Fruit fly (Drosophila melanogaster) whole organism, embryonic: Measurements from ENCODE around the gene CG13044.

ENCODE experiments used
- Blimp-1 ChIP-seq: fragments of 200-800 bp; sonication (Bioruptor generic); optimal IDR thresholded peaks from 3 replicates; lab custom pipeline; 2018; ENCODE audit warnings: missing biosample characterization, missing genetic modification characterization, mild to moderate bottlenecking, moderate library complexity, missing genetic modification reagents
- CG10654 ChIP-seq: fragments of 200-800 bp; sonication (Bioruptor generic); optimal IDR thresholded peaks from 2 replicates; lab custom pipeline; 2016; ENCODE audit warnings: missing biosample characterization, missing genetic modification characterization
- CG10959 ChIP-seq: fragments of 200-800 bp; sonication (Bioruptor generic); IDR thresholded peaks from 2 replicates; pipeline ENCODE4 v1.3.6; 2022; ENCODE audit warnings: missing biosample characterization, missing genetic modification characterization
- CG11247 ChIP-seq: fragments of 200-800 bp; sonication (Bioruptor generic); IDR thresholded peaks from 2 replicates; pipeline ENCODE4 v1.3.6; 2022; ENCODE audit warnings: missing biosample characterization, missing genetic modification characterization
- CG13624 ChIP-seq: fragments of 200-800 bp; sonication (Bioruptor generic); optimal IDR thresholded peaks from 2 replicates; lab custom pipeline; 2016; ENCODE audit warnings: missing biosample characterization, missing genetic modification characterization
- CG15479 ChIP-seq: fragments of 200-800 bp; sonication (Bioruptor generic); optimal IDR thresholded peaks from 3 replicates; lab custom pipeline; 2019; ENCODE audit warnings: missing biosample characterization, mild to moderate bottlenecking, missing genetic modification characterization, moderate library complexity
- CG15696 ChIP-seq: fragments of 200-800 bp; sonication (Bioruptor generic); optimal IDR thresholded peaks from 2 replicates; lab custom pipeline; 2019; ENCODE audit warnings: missing biosample characterization, mild to moderate bottlenecking, missing genetic modification characterization, moderate library complexity
- CG1603 ChIP-seq: fragments of 200-800 bp; sonication (Bioruptor generic); optimal IDR thresholded peaks from 2 replicates; lab custom pipeline; 2019; ENCODE audit warnings: missing biosample characterization, mild to moderate bottlenecking, missing genetic modification characterization, moderate library complexity
- CG1647 ChIP-seq: fragments of 200-800 bp; sonication (Bioruptor generic); optimal IDR thresholded peaks from 3 replicates; lab custom pipeline; 2016; ENCODE audit warnings: missing biosample characterization, missing genetic modification characterization
- CG17385 ChIP-seq: fragments of 200-800 bp; sonication (Bioruptor generic); optimal IDR thresholded peaks from 3 replicates; lab custom pipeline; 2018; ENCODE audit warnings: missing biosample characterization, mild to moderate bottlenecking, missing genetic modification characterization
- CG31388 ChIP-seq: fragments of 200-800 bp; sonication (Bioruptor generic); optimal IDR thresholded peaks from 2 replicates; lab custom pipeline; 2016; ENCODE audit warnings: missing biosample characterization, missing genetic modification characterization
- CG32767 ChIP-seq: fragments of 200-800 bp; sonication (Bioruptor generic); IDR thresholded peaks from 2 replicates; pipeline ENCODE4 v1.3.6; 2022; ENCODE audit warnings: missing biosample characterization, missing genetic modification characterization
- CG4404 ChIP-seq: fragments of 200-800 bp; sonication (Bioruptor generic); IDR thresholded peaks from 2 replicates; pipeline ENCODE4 v1.3.6; 2022; ENCODE audit warnings: missing biosample characterization, missing genetic modification characterization
- CG8089 ChIP-seq: fragments of 200-800 bp; sonication (Bioruptor generic); optimal IDR thresholded peaks from 3 replicates; lab custom pipeline; 2016; ENCODE audit warnings: missing biosample characterization, missing genetic modification characterization
- CG8924 ChIP-seq: fragments of 200-800 bp; optimal IDR thresholded peaks from 3 replicates; lab custom pipeline; 2019; ENCODE audit warnings: missing biosample characterization, mild to moderate bottlenecking, missing genetic modification characterization, moderate library complexity
- CkIIα-i1 ChIP-seq: fragments of 200-800 bp; sonication (Bioruptor generic); IDR thresholded peaks from 2 replicates; pipeline ENCODE4 v1.3.6; 2022; ENCODE audit warnings: missing biosample characterization, missing genetic modification characterization
- D19B ChIP-seq: fragments of 200-800 bp; sonication (Bioruptor generic); optimal IDR thresholded peaks from 2 replicates; lab custom pipeline; 2017; ENCODE audit warnings: missing biosample characterization, mild to moderate bottlenecking, missing genetic modification characterization
- Dad ChIP-seq: fragments of 200-800 bp; sonication (Bioruptor generic); optimal IDR thresholded peaks from 3 replicates; lab custom pipeline; 2016; ENCODE audit warnings: missing biosample characterization, missing genetic modification characterization
- Dbx ChIP-seq: fragments of 200-800 bp; sonication (Bioruptor generic); IDR thresholded peaks from 3 replicates; pipeline ENCODE4 v1.3.6; 2022; ENCODE audit warnings: missing biosample characterization, missing genetic modification characterization
- Dll ChIP-seq: fragments of 200-800 bp; sonication (Bioruptor generic); IDR thresholded peaks from 4 replicates; pipeline ENCODE4 v1.3.6; 2022; ENCODE audit warnings: missing biosample characterization, missing genetic modification characterization; ENCODE audit not compliant: partially characterized antibody
- Doc2 ChIP-seq: fragments of 200-800 bp; sonication (Bioruptor generic); IDR thresholded peaks from 2 replicates; pipeline ENCODE4 v1.3.6; 2022; ENCODE audit warnings: missing biosample characterization, missing genetic modification characterization
- Ets97D ChIP-seq: fragments of 200-800 bp; sonication (Bioruptor generic); optimal IDR thresholded peaks from 3 replicates; lab custom pipeline; 2016; ENCODE audit warnings: missing biosample characterization, missing genetic modification characterization
- Fer3 ChIP-seq: fragments of 200-800 bp; sonication (Bioruptor generic); optimal IDR thresholded peaks from 2 replicates; lab custom pipeline; 2018; ENCODE audit warnings: missing biosample characterization, mild to moderate bottlenecking, missing genetic modification characterization, moderate library complexity
- H15 ChIP-seq: fragments of 200-800 bp; sonication (Bioruptor generic); IDR thresholded peaks from 3 replicates; pipeline ENCODE4 v1.3.6; 2022; ENCODE audit warnings: missing biosample characterization, missing genetic modification characterization
- Hr3 ChIP-seq: fragments of 200-800 bp; sonication (Bioruptor generic); optimal IDR thresholded peaks from 3 replicates; lab custom pipeline; 2016; ENCODE audit warnings: missing biosample characterization, missing genetic modification characterization
- MESR4 ChIP-seq: fragments of 200-800 bp; sonication (Bioruptor generic); optimal IDR thresholded peaks from 2 replicates; lab custom pipeline; 2018; ENCODE audit warnings: missing biosample characterization, mild to moderate bottlenecking, missing genetic modification characterization, moderate library complexity
- Stat92E ChIP-seq, 3 experiments: fragments of >200 bp in 2 of 3; fragments of 200-800 bp in 1 of 3; sonication (Bioruptor generic) in 1 of 3; optimal IDR thresholded peaks; 2 replicates each; lab custom pipeline; 2017 to 2019; ENCODE audit warnings: missing biosample characterization in 3 of 3, missing genetic modification characterization in 3 of 3, mild to moderate bottlenecking in 1 of 3, moderate library complexity in 1 of 3
- ab ChIP-seq: fragments of 200-800 bp; sonication (Bioruptor generic); optimal IDR thresholded peaks from 2 replicates; lab custom pipeline; 2016; ENCODE audit warnings: missing biosample characterization, missing genetic modification characterization
- bsh ChIP-seq, 2 experiments: fragments of 200-800 bp; sonication (Bioruptor generic); optimal IDR thresholded peaks; 2 replicates each; lab custom pipeline; 2017 to 2018; ENCODE audit warnings: mild to moderate bottlenecking in 2 of 2, missing biosample characterization in 2 of 2, missing genetic modification characterization in 2 of 2, moderate library complexity in 1 of 2
- cad ChIP-seq: fragments of >200 bp; optimal IDR thresholded peaks from 2 replicates; lab custom pipeline; 2017; ENCODE audit warnings: missing biosample characterization, missing genetic modification characterization
- cas ChIP-seq: fragments of 200-800 bp; sonication (Bioruptor generic); IDR thresholded peaks from 2 replicates; pipeline ENCODE4 v1.3.6; 2022; ENCODE audit warnings: missing biosample characterization, missing genetic modification characterization
- croc ChIP-seq: fragments of 200-800 bp; sonication (Bioruptor generic); conservative IDR thresholded peaks from 3 replicates; pipeline ENCODE4 v1.3.6; 2022; ENCODE audit warnings: missing biosample characterization, missing genetic modification characterization
- crp ChIP-seq, 2 experiments: fragments of 200-800 bp; sonication (Bioruptor generic); optimal IDR thresholded peaks; 2 replicates in 1 of 2; 3 replicates in 1 of 2; lab custom pipeline; 2017; ENCODE audit warnings: missing biosample characterization in 2 of 2, missing genetic modification characterization in 2 of 2, mild to moderate bottlenecking in 1 of 2, moderate library complexity in 1 of 2
- danr ChIP-seq: fragments of 200-800 bp; sonication (Bioruptor generic); IDR thresholded peaks from 2 replicates; pipeline ENCODE4 v1.3.6; 2022; ENCODE audit warnings: missing biosample characterization, missing genetic modification characterization
- dmrt11E ChIP-seq: fragments of 200-800 bp; sonication (Bioruptor generic); optimal IDR thresholded peaks from 3 replicates; lab custom pipeline; 2018; ENCODE audit warnings: missing biosample characterization, mild to moderate bottlenecking, missing genetic modification characterization, moderate library complexity
- dmrt99B ChIP-seq: fragments of 200-800 bp; sonication (Bioruptor generic); optimal IDR thresholded peaks from 2 replicates; lab custom pipeline; 2018; ENCODE audit warnings: missing biosample characterization, mild to moderate bottlenecking, missing genetic modification characterization, moderate library complexity
- eyg ChIP-seq: fragments of 200-800 bp; sonication (Bioruptor generic); optimal IDR thresholded peaks from 3 replicates; lab custom pipeline; 2016; ENCODE audit warnings: missing biosample characterization, missing genetic modification characterization
- fd64A ChIP-seq: fragments of 200-800 bp; sonication (Bioruptor generic); optimal IDR thresholded peaks from 3 replicates; lab custom pipeline; 2018; ENCODE audit warnings: missing biosample characterization, mild to moderate bottlenecking, missing genetic modification characterization
- gcm ChIP-seq: fragments of 200-800 bp; sonication (Bioruptor generic); optimal IDR thresholded peaks from 2 replicates; lab custom pipeline; 2019; ENCODE audit warnings: missing biosample characterization, mild to moderate bottlenecking, missing genetic modification characterization, moderate library complexity
- gsb ChIP-seq: fragments of 200-800 bp; sonication (Bioruptor generic); IDR thresholded peaks from 2 replicates; pipeline ENCODE4 v1.3.6; 2022; ENCODE audit warnings: missing biosample characterization, missing genetic modification characterization
- lola ChIP-seq, 3 experiments: fragments of >200 bp in 2 of 3; fragments of 200-800 bp in 1 of 3; sonication (Bioruptor generic) in 1 of 3; optimal IDR thresholded peaks; 2 replicates each; lab custom pipeline; 2017 to 2019; ENCODE audit warnings: missing biosample characterization in 3 of 3, missing genetic modification characterization in 3 of 3, mild to moderate bottlenecking in 1 of 3, moderate library complexity in 1 of 3
- maf-S ChIP-seq: fragments of 200-800 bp; sonication (Bioruptor generic); optimal IDR thresholded peaks from 2 replicates; lab custom pipeline; 2016; ENCODE audit warnings: missing biosample characterization, missing genetic modification characterization
- phol ChIP-seq: fragments of 200-800 bp; sonication (Bioruptor generic); optimal IDR thresholded peaks from 3 replicates; lab custom pipeline; 2018; ENCODE audit warnings: missing biosample characterization, mild to moderate bottlenecking, missing genetic modification characterization, moderate library complexity
- pnt ChIP-seq: fragments of 200-800 bp; sonication (Bioruptor generic); optimal IDR thresholded peaks from 3 replicates; lab custom pipeline; 2016; ENCODE audit warnings: missing biosample characterization, missing genetic modification characterization
- ranshi ChIP-seq: fragments of 200-800 bp; sonication (Bioruptor generic); IDR thresholded peaks from 2 replicates; pipeline ENCODE4 v1.3.6; 2022; ENCODE audit warnings: missing biosample characterization, missing genetic modification characterization
- slp2 ChIP-seq: fragments of 200-800 bp; sonication (Bioruptor generic); optimal IDR thresholded peaks from 2 replicates; lab custom pipeline; 2016; ENCODE audit warnings: missing biosample characterization, missing genetic modification characterization
- trh ChIP-seq: fragments of 200-800 bp; sonication (Bioruptor generic); optimal IDR thresholded peaks from 2 replicates; lab custom pipeline; 2016; ENCODE audit warnings: missing biosample characterization, missing genetic modification characterization
- vvl ChIP-seq: fragments of 200-800 bp; sonication (Bioruptor generic); IDR thresholded peaks from 2 replicates; pipeline ENCODE4 v1.3.6; 2022; ENCODE audit warnings: missing biosample characterization, missing genetic modification characterization
- wor ChIP-seq: fragments of 200-800 bp; sonication (Bioruptor generic); IDR thresholded peaks from 2 replicates; pipeline ENCODE4 v1.3.6; 2022; ENCODE audit warnings: missing biosample characterization, missing genetic modification characterization
- zen ChIP-seq: fragments of 200-800 bp; sonication (Bioruptor generic); optimal IDR thresholded peaks from 3 replicates; lab custom pipeline; 2018; ENCODE audit warnings: missing biosample characterization, mild to moderate bottlenecking, missing genetic modification characterization, moderate library complexity

The CG13044 gene

DNA sequence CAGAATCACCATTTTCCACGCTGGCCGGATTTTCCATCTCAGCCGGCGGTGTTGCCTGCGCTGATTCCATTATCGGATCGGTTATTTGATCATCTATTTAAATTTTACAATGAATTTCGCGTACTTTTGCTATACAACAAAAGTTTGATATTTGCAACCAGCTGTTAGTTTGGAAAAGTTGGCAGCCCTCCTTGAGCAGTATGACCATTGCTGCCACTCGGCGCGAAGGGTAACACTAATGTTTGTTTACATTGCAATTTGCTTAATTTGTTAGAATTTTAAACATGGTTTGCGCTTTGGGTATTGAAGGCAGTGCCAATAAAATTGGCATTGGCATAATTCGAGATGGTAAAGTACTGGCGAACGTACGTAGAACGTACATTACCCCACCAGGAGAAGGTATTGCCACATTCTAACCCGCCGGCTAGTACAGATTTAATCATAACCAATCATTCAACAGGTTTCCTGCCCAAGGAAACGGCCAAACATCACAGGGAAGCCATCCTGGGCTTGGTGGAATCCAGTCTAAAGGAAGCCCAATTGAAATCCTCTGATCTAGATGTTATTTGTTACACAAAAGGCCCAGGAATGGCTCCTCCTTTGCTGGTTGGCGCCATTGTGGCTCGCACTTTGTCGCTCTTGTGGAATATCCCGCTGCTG is 48.9 kb upstream of the CG13044 start, which contains the start of the genes Golgin104 and Tcs3 (continued):
- TF ChIP-seq eyg, result no peak
- no peak for TF ChIP-seq gsb (GFP tag; lab: Robert Waterston, UW)
- no peak for TF ChIP-seq CkIIα-i1 (GFP tag; lab: Robert Waterston, UW)
- TF ChIP-seq ranshi (GFP tag; lab: Robert Waterston, UW), result no peak
- no peak for TF ChIP-seq Hr3 (GFP tag; lab: Kevin White, UChicago)
- TF ChIP-seq CG15479, result no peak
- TF ChIP-seq cas, result no peak
- peak; percentile 38; the same call in 1 of the 4 replicates for TF ChIP-seq Dll (GFP tag; lab: Robert Waterston, UW)
- TF ChIP-seq CG1603, result no peak
- TF ChIP-seq CG8089 (GFP tag; lab: Kevin White, UChicago), result no peak
- TF ChIP-seq fd64A (GFP tag; lab: Kevin White, UChicago), result no peak
- no peak for TF ChIP-seq danr (GFP tag; lab: Robert Waterston, UW)
- TF ChIP-seq vvl, result peak; percentile 19; the same call in 1 of the 2 replicates
- no peak for TF ChIP-seq croc
- TF ChIP-seq CG11247 (GFP tag; lab: Robert Waterston, UW), result no peak
- no peak for TF ChIP-seq CG4404 (GFP tag; lab: Robert Waterston, UW)
- TF ChIP-seq CG10959 (GFP tag; lab: Robert Waterston, UW), result no peak
- TF ChIP-seq CG32767 (GFP tag; lab: Robert Waterston, UW), result no peak
- no peak for TF ChIP-seq dmrt99B
- TF ChIP-seq trh (GFP tag; lab: Kevin White, UChicago), result no peak
- TF ChIP-seq CG31388 (GFP tag; lab: Kevin White, UChicago), result no peak
- TF ChIP-seq CG8924, result no peak
- no peak for TF ChIP-seq cad
- TF ChIP-seq CG17385 (GFP tag; lab: Kevin White, UChicago), result no peak
- no peak for TF ChIP-seq bsh (GFP tag; optimal IDR thresholded peaks at IDR 0.05; lab: Kevin White, UChicago)
- no peak for TF ChIP-seq wor (GFP tag; lab: Robert Waterston, UW)
- peak; percentile 56 for TF ChIP-seq MESR4 (GFP tag; lab: Kevin White, UChicago)
- peak; percentile 91 to 96 for TF ChIP-seq crp (GFP tag; optimal IDR thresholded peaks at IDR 0.05; lab: Kevin White, UChicago)
- peak in 1 of 3 experiments; percentile 80 for TF ChIP-seq Stat92E (GFP tag; optimal IDR thresholded peaks at IDR 0.05; lab: Kevin White, UChicago)
- TF ChIP-seq D19B (GFP tag; lab: Kevin White, UChicago), result no peak
- no peak for TF ChIP-seq Dad (GFP tag; lab: Kevin White, UChicago)
- TF ChIP-seq Ets97D (GFP tag; lab: Kevin White, UChicago), result peak; percentile 26
- TF ChIP-seq Blimp-1 (GFP tag; lab: Kevin White, UChicago), result no peak
- TF ChIP-seq ab (GFP tag; lab: Kevin White, UChicago), result no peak
- no peak for TF ChIP-seq CG10654 (GFP tag; lab: Kevin White, UChicago)
- peak; percentile 73 for TF ChIP-seq zen (tag; lab: Kevin White, UChicago)
- TF ChIP-seq lola (GFP tag; optimal IDR thresholded peaks at IDR 0.05; lab: Kevin White, UChicago), result no peak
- no peak for TF ChIP-seq CG13624 (GFP tag; lab: Kevin White, UChicago)
- no peak for TF ChIP-seq dmrt11E (tag; lab: Kevin White, UChicago)
- TF ChIP-seq Dbx (GFP tag; lab: Robert Waterston, UW), result no peak
- no peak for TF ChIP-seq H15 (GFP tag; lab: Robert Waterston, UW)
- no peak for TF ChIP-seq Fer3
- TF ChIP-seq CG15696 (tag; lab: Kevin White, UChicago), result no peak
- TF ChIP-seq gcm (GFP tag; lab: Kevin White, UChicago), result no peak
- no peak for TF ChIP-seq maf-S (GFP tag; lab: Kevin White, UChicago)
- peak; percentile 4 for TF ChIP-seq phol (tag; lab: Kevin White, UChicago)
- TF ChIP-seq Doc2, result no peak
- TF ChIP-seq slp2 (GFP tag; lab: Kevin White, UChicago), result no peak
- no peak for TF ChIP-seq pnt
- no peak for TF ChIP-seq CG1647 (GFP tag; lab: Kevin White, UChicago)
